Worm (Caenorhabditis elegans) whole organism, young adult: Measurements from ENCODE around the gene C47E12.9.

Source experiments
- B0019.2 ChIP-seq: fragments of 200-800 bp; sonication (Bioruptor generic); conservative IDR thresholded peaks from 2 replicates; pipeline ENCODE4 v1.3.6; 2022; ENCODE audit warnings: missing genetic modification reagents, missing genetic modification characterization, missing compliant biosample characterization
- B0035.1 ChIP-seq: sonication (generic microtip); optimal IDR thresholded peaks from 2 replicates; lab custom pipeline; 2016; ENCODE audit warnings: missing genetic modification characterization, mild to moderate bottlenecking, missing compliant biosample characterization, missing genotype, missing genetic modification reagents
- D2030.7 ChIP-seq: fragments of 200-800 bp; sonication (Bioruptor generic); IDR thresholded peaks from 2 replicates; pipeline ENCODE4 v1.3.6; 2022; ENCODE audit warnings: missing genetic modification reagents, missing genetic modification characterization, missing compliant biosample characterization
- F22D6.2 ChIP-seq: sonication (generic microtip); optimal IDR thresholded peaks from 2 replicates; lab custom pipeline; 2016; ENCODE audit warnings: mild to moderate bottlenecking, missing genetic modification characterization, missing compliant biosample characterization
- F37B4.10 ChIP-seq: fragments of 200-800 bp; sonication (Bioruptor generic); IDR thresholded peaks from 2 replicates; pipeline ENCODE4 v1.3.6; 2022; ENCODE audit warnings: missing genetic modification characterization, missing compliant biosample characterization
- F39B2.1 ChIP-seq: fragments of 200-800 bp; sonication (Bioruptor generic); IDR thresholded peaks from 2 replicates; pipeline ENCODE4 v1.3.6; 2022; ENCODE audit warnings: missing genetic modification reagents, missing genetic modification characterization, missing compliant biosample characterization
- F57A8.1 ChIP-seq: fragments of 200-800 bp; sonication (Bioruptor generic); optimal IDR thresholded peaks from 2 replicates; lab custom pipeline; 2018; ENCODE audit warnings: mild to moderate bottlenecking, missing genetic modification characterization, moderate library complexity, missing compliant biosample characterization
- K11D2.4 ChIP-seq: fragments of 200-800 bp; sonication (Bioruptor generic); IDR thresholded peaks from 2 replicates; pipeline ENCODE4 v1.3.6; 2022; ENCODE audit warnings: missing genetic modification reagents, missing genetic modification characterization, missing compliant biosample characterization
- Y53G8AR.9 ChIP-seq: fragments of 200-800 bp; sonication (Bioruptor generic); conservative IDR thresholded peaks from 2 replicates; pipeline ENCODE4 v1.3.6; 2022; ENCODE audit warnings: missing genetic modification reagents, missing genetic modification characterization, missing compliant biosample characterization
- akir-1 ChIP-seq: fragments of 200-800 bp; sonication (Bioruptor generic); optimal IDR thresholded peaks from 2 replicates; lab custom pipeline; 2018; ENCODE audit warnings: mild to moderate bottlenecking, missing genetic modification characterization, moderate library complexity, missing compliant biosample characterization
- ama-1 ChIP-seq, 3 experiments: fragments of 150-350 bp in 1 of 3; sonication (generic microtip) in 2 of 3; optimal IDR thresholded peaks; 2 replicates each; lab custom pipeline; 2014 to 2018; ENCODE audit warnings: missing biosample characterization in 2 of 3, missing genetic modification characterization in 2 of 3, missing genetic modification reagents in 2 of 3
- athp-1 ChIP-seq: sonication (generic microtip); optimal IDR thresholded peaks from 2 replicates; lab custom pipeline; 2017; ENCODE audit warnings: mild to moderate bottlenecking, missing genetic modification characterization, missing compliant biosample characterization
- ceh-100 ChIP-seq: fragments of 200-800 bp; sonication (Bioruptor generic); IDR thresholded peaks from 2 replicates; pipeline ENCODE4 v1.3.6; 2022; ENCODE audit warnings: missing genetic modification reagents, missing genetic modification characterization, missing compliant biosample characterization
- ceh-27 ChIP-seq: fragments of 200-800 bp; sonication (Bioruptor generic); optimal IDR thresholded peaks from 2 replicates; lab custom pipeline; 2018; ENCODE audit warnings: mild to moderate bottlenecking, missing genetic modification characterization, moderate library complexity, missing compliant biosample characterization
- ceh-40 ChIP-seq: fragments of 200-800 bp; sonication (Bioruptor generic); IDR thresholded peaks from 2 replicates; pipeline ENCODE4 v1.3.6; 2022; ENCODE audit warnings: missing genetic modification characterization, missing compliant biosample characterization
- chd-7 ChIP-seq: sonication (generic microtip); optimal IDR thresholded peaks from 2 replicates; lab custom pipeline; 2016; ENCODE audit warnings: mild to moderate bottlenecking, missing genetic modification characterization, moderate library complexity, missing compliant biosample characterization
- die-1 ChIP-seq: sonication (generic microtip); optimal IDR thresholded peaks from 2 replicates; lab custom pipeline; 2016; ENCODE audit warnings: missing genotype, mild to moderate bottlenecking, missing genetic modification characterization, missing compliant biosample characterization
- egl-18 ChIP-seq: fragments of 200-800 bp; sonication (Bioruptor generic); IDR thresholded peaks from 2 replicates; pipeline ENCODE4 v1.3.6; 2022; ENCODE audit warnings: missing genetic modification reagents, missing genetic modification characterization, missing compliant biosample characterization
- egl-44 ChIP-seq: fragments of 200-800 bp; sonication (Bioruptor generic); IDR thresholded peaks from 2 replicates; pipeline ENCODE4 v1.3.6; 2022; ENCODE audit warnings: missing genetic modification reagents, missing genetic modification characterization, missing compliant biosample characterization
- egrh-3 ChIP-seq: fragments of 200-800 bp; sonication (Bioruptor generic); IDR thresholded peaks from 2 replicates; pipeline ENCODE4 v1.3.6; 2022; ENCODE audit warnings: missing genetic modification reagents, missing genetic modification characterization, missing compliant biosample characterization
- ekl-4 ChIP-seq: fragments of 200-800 bp; sonication (Bioruptor generic); IDR thresholded peaks from 2 replicates; pipeline ENCODE4 v1.3.6; 2022; ENCODE audit warnings: missing genetic modification reagents, missing genetic modification characterization, missing compliant biosample characterization
- fkh-3 ChIP-seq: sonication (generic microtip); optimal IDR thresholded peaks from 2 replicates; lab custom pipeline; 2016; ENCODE audit warnings: mild to moderate bottlenecking, missing genetic modification characterization, missing compliant biosample characterization
- gei-17 ChIP-seq: fragments of 200-800 bp; sonication (Bioruptor generic); optimal IDR thresholded peaks from 2 replicates; lab custom pipeline; 2018; ENCODE audit warnings: mild to moderate bottlenecking, missing genetic modification characterization, missing compliant biosample characterization
- hsf-1 ChIP-seq: fragments of 200-800 bp; sonication (Bioruptor generic); IDR thresholded peaks from 2 replicates; pipeline ENCODE4 v1.3.6; 2022; ENCODE audit warnings: missing genetic modification reagents, missing genetic modification characterization, missing compliant biosample characterization
- let-526 ChIP-seq: fragments of 200-800 bp; sonication (Bioruptor generic); IDR thresholded peaks from 2 replicates; pipeline ENCODE4 v1.3.6; 2022; ENCODE audit warnings: missing genetic modification reagents, missing genetic modification characterization, missing compliant biosample characterization
- lin-35 ChIP-seq, 3 experiments: fragments of 150-350 bp in 2 of 3; sonication (generic microtip) in 1 of 3; optimal IDR thresholded peaks; 2 replicates each; lab custom pipeline; 2014 to 2018; ENCODE audit warnings: missing biosample characterization in 3 of 3, missing genetic modification characterization in 3 of 3, missing genetic modification reagents in 3 of 3
- madf-10 ChIP-seq: sonication (generic microtip); optimal IDR thresholded peaks from 2 replicates; lab custom pipeline; 2016; ENCODE audit warnings: mild to moderate bottlenecking, missing genetic modification characterization, missing compliant biosample characterization
- mcd-1 ChIP-seq: fragments of 200-800 bp; sonication (Bioruptor generic); IDR thresholded peaks from 2 replicates; pipeline ENCODE4 v1.3.6; 2022; ENCODE audit warnings: missing genetic modification reagents, missing genetic modification characterization, missing compliant biosample characterization
- mel-28 ChIP-seq: sonication (generic microtip); optimal IDR thresholded peaks from 2 replicates; lab custom pipeline; 2016; ENCODE audit warnings: borderline replicate concordance, mild to moderate bottlenecking, missing genetic modification characterization, missing compliant biosample characterization
- nhr-120 ChIP-seq: fragments of 200-800 bp; sonication (Bioruptor generic); IDR thresholded peaks from 2 replicates; pipeline ENCODE4 v1.3.6; 2022; ENCODE audit warnings: missing genetic modification characterization, missing compliant biosample characterization
- nhr-179 ChIP-seq: sonication (generic microtip); optimal IDR thresholded peaks from 2 replicates; lab custom pipeline; 2016; ENCODE audit warnings: mild to moderate bottlenecking, missing genetic modification characterization, missing compliant biosample characterization
- nhr-80 ChIP-seq: sonication (generic microtip); optimal IDR thresholded peaks from 2 replicates; lab custom pipeline; 2016; ENCODE audit warnings: missing genetic modification characterization, missing compliant biosample characterization
- nhr-90 ChIP-seq: sonication (generic microtip); optimal IDR thresholded peaks from 2 replicates; lab custom pipeline; 2016; ENCODE audit warnings: missing genotype, mild to moderate bottlenecking, missing genetic modification characterization, missing compliant biosample characterization
- pbrm-1 ChIP-seq: fragments of 200-800 bp; sonication (Bioruptor generic); IDR thresholded peaks from 2 replicates; pipeline ENCODE4 v1.3.6; 2022; ENCODE audit warnings: missing genetic modification reagents, missing genetic modification characterization, missing compliant biosample characterization
- pha-4 ChIP-seq: fragments of 150-350 bp; sonication (generic microtip); optimal IDR thresholded peaks from 2 replicates; lab custom pipeline; 2014; ENCODE audit warnings: missing biosample characterization, missing genetic modification reagents, missing genetic modification characterization
- rcor-1 ChIP-seq: fragments of 200-800 bp; sonication (Bioruptor generic); IDR thresholded peaks from 2 replicates; pipeline ENCODE4 v1.3.6; 2022; ENCODE audit warnings: missing genetic modification reagents, missing genetic modification characterization, missing compliant biosample characterization
- rpc-1 ChIP-seq, 2 experiments: fragments of 150-350 bp in 1 of 2; sonication (generic microtip) in 1 of 2; optimal IDR thresholded peaks; 2 replicates each; lab custom pipeline; 2014 to 2018; ENCODE audit warnings: missing biosample characterization in 1 of 2, missing genetic modification characterization in 1 of 2, missing genetic modification reagents in 1 of 2, missing genotype in 1 of 2
- snpc-1.1 ChIP-seq: sonication (generic microtip); optimal IDR thresholded peaks from 2 replicates; lab custom pipeline; 2017; ENCODE audit warnings: missing genetic modification characterization, mild to moderate bottlenecking, missing compliant biosample characterization, antibody characterized with exemption, moderate library complexity, missing genotype, missing genetic modification reagents; ENCODE audit not compliant: insufficient read depth
- snpc-1.3 ChIP-seq: sonication (generic microtip); optimal IDR thresholded peaks from 2 replicates; lab custom pipeline; 2017; ENCODE audit warnings: missing genetic modification characterization, mild to moderate bottlenecking, missing compliant biosample characterization, antibody characterized with exemption, moderate library complexity, missing genotype, missing genetic modification reagents; ENCODE audit not compliant: insufficient read depth
- snpc-4 ChIP-seq, 5 experiments: fragments of 150-350 bp in 1 of 5; sonication (generic microtip) in 4 of 5; optimal IDR thresholded peaks; 2 replicates each; lab custom pipeline; 2014 to 2018; ENCODE audit warnings: missing genetic modification characterization in 5 of 5, missing biosample characterization in 3 of 5, antibody characterized with exemption in 2 of 5, mild to moderate bottlenecking in 2 of 5, missing compliant biosample characterization in 2 of 5, missing genotype in 2 of 5, moderate library complexity in 2 of 5, missing genetic modification reagents in 1 of 5
- somi-1 ChIP-seq: fragments of 200-800 bp; sonication (Bioruptor generic); optimal IDR thresholded peaks from 2 replicates; lab custom pipeline; 2018; ENCODE audit warnings: mild to moderate bottlenecking, missing genetic modification characterization, missing compliant biosample characterization
- tbx-9 ChIP-seq: sonication (generic microtip); optimal IDR thresholded peaks from 2 replicates; lab custom pipeline; 2016; ENCODE audit warnings: borderline replicate concordance, missing genetic modification characterization, inconsistent platforms, missing compliant biosample characterization
- tlf-1 ChIP-seq: fragments of 200-800 bp; sonication (Bioruptor generic); optimal IDR thresholded peaks from 2 replicates; lab custom pipeline; 2018; ENCODE audit warnings: mild to moderate bottlenecking, missing genetic modification characterization, missing compliant biosample characterization
- unc-62 ChIP-seq: fragments of 150-350 bp; optimal IDR thresholded peaks from 2 replicates; lab custom pipeline; 2014; ENCODE audit warnings: missing biosample characterization, missing genetic modification reagents, missing genetic modification characterization
- ztf-25 ChIP-seq: fragments of 200-800 bp; sonication (Bioruptor generic); IDR thresholded peaks from 2 replicates; pipeline ENCODE4 v1.3.6; 2022; ENCODE audit warnings: missing genetic modification reagents, missing genetic modification characterization, missing compliant biosample characterization

C47E12.9 gene

DNA sequence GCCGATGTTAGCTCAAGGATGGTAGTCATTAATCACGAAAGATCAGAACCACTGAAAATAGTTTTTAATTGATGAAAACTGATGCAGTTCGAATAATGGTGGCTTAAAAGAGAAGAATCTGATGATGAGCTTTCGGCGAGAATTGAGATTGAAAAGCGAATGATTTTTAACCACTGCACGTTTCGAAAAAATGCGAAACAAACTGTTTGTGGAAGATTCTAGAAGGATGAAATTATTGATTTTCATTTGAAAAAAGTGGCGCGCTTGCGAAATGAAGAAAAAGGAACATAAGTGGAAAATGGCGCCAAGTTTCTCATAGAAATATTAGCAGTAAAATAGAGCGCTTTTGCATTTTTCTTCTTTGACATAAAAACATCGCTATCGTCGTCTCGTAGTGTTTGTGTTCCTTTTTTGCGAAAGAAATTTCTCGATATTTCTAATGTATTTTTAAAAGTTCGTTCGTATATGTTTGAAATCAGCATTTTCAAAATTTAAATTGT lies 20.5 kb downstream of the C47E12.9 start, which contains the start of gene uba-1 (continued):
- TF ChIP-seq egl-44 (GFP tag; lab: Robert Waterston, UW) (no peak), K11D2.4 (GFP tag; lab: Robert Waterston, UW) (0 out of 2 replicates have a peak, but pooled peaks have one; percentile 18), gei-17 (no peak), nhr-90 (tag; lab: Kevin White, UChicago) (peak; percentile 13), F37B4.10 (GFP tag; lab: Robert Waterston, UW) (no peak), B0035.1 (tag; lab: Kevin White, UChicago) (no peak), ceh-100 (GFP tag; lab: Robert Waterston, UW) (no peak), hsf-1 (GFP tag; lab: Robert Waterston, UW) (peak; percentile 97), pha-4 (tag; lab: Kevin White, UChicago) (no peak), let-526 (GFP tag; lab: Robert Waterston, UW) (no peak), F39B2.1 (no peak), D2030.7 (GFP tag; lab: Robert Waterston, UW) (peak; percentile 68), snpc-1.3 (tag; lab: Kevin White, UChicago) (peak; percentile 14), F57A8.1 (GFP tag; lab: Kevin White, UChicago) (no peak), egrh-3 (GFP tag; lab: Robert Waterston, UW) (no peak), nhr-120 (GFP tag; lab: Robert Waterston, UW) (no peak), fkh-3 (no peak), egl-18 (GFP tag; lab: Robert Waterston, UW) (no peak), unc-62 (GFP tag; lab: Kevin White, UChicago) (no peak), rcor-1 (GFP tag; lab: Robert Waterston, UW) (0 out of 2 replicates have a peak, but pooled peaks have one; percentile 6), rpc-1 (optimal IDR thresholded peaks at IDR 0.05; lab: Kevin White, UChicago) (no peak), rpc-1 (tag; optimal IDR thresholded peaks at IDR 0.05; lab: Kevin White, UChicago) (no peak), B0019.2 (peak; percentile 64; the same call in 1 of the 2 replicates), ceh-27 (GFP tag; lab: Kevin White, UChicago) (peak; percentile 46), somi-1 (GFP tag; lab: Kevin White, UChicago) (no peak), nhr-179 (tag; lab: Kevin White, UChicago) (no peak), lin-35 (GFP tag; optimal IDR thresholded peaks at IDR 0.05; lab: Kevin White, UChicago) (peak; percentile 13 to 77 (median 48)), pbrm-1 (GFP tag; lab: Robert Waterston, UW) (peak; percentile 63; the same call in 1 of the 2 replicates), mel-28 (tag; lab: Kevin White, UChicago) (no peak), tlf-1 (peak; percentile 87), ceh-40 (GFP tag; lab: Robert Waterston, UW) (no peak), madf-10 (tag; lab: Kevin White, UChicago) (peak; percentile 53), athp-1 (peak; percentile 53), die-1 (tag; lab: Kevin White, UChicago) (peak; percentile 42), nhr-80 (tag; lab: Kevin White, UChicago) (peak; percentile 7), mcd-1 (GFP tag; lab: Robert Waterston, UW) (peak; percentile 58; the same call in 1 of the 2 replicates), ekl-4 (GFP tag; lab: Robert Waterston, UW) (peak; percentile 71; the same call in 1 of the 2 replicates), ztf-25 (GFP tag; lab: Robert Waterston, UW) (no peak), akir-1 (GFP tag; lab: Kevin White, UChicago) (no peak), Y53G8AR.9 (GFP tag; lab: Robert Waterston, UW) (peak; percentile 89), snpc-4 (GFP tag; optimal IDR thresholded peaks at IDR 0.05; lab: Kevin White, UChicago) (no peak), snpc-4 (tag; optimal IDR thresholded peaks at IDR 0.05; lab: Kevin White, UChicago) (peak; percentile 6 to 50 (median 40)), tbx-9 (tag; lab: Kevin White, UChicago) (no peak), chd-7 (tag; lab: Kevin White, UChicago) (peak; percentile 35), ama-1 (optimal IDR thresholded peaks at IDR 0.05; lab: Kevin White, UChicago) (no peak), ama-1 (GFP tag; optimal IDR thresholded peaks at IDR 0.05; lab: Kevin White, UChicago) (peak; percentile 28 to 37), snpc-1.1 (tag; lab: Kevin White, UChicago) (no peak), F22D6.2 (tag; lab: Kevin White, UChicago) (no peak)
